Fruit fly (Drosophila melanogaster): ENCODE data around the gene elm.

dm6 chr3R:5613114-5613443, 41.6 kb downstream of the elm start, which contains the start of gene Atu:
- no peak for TF ChIP-seq psq (optimal IDR thresholded peaks at IDR 0.05)
- TF ChIP-seq Myc (optimal IDR thresholded peaks at IDR 0.05): no peak
- TF ChIP-seq ttk (optimal IDR thresholded peaks at IDR 0.05): no peak
